ENCODE assay signal across 1 worm cellular context in genomic region chrV:2057324-2057723, ce11.
TF ChIP-seq lines count a peak whose summit lies in the region.

comt-3 (plus strand) TSS chrV:2057537.

TF ChIP-seq in whole organism, L1 larva, 84 proteins besides CTCF, POLR2A, EP300 and RAD21 (continued from another document):
- TF ChIP-seq Y116A8C.19 (tag; optimal IDR thresholded peaks at IDR 0.05; lab: Kevin White, UChicago; ENCODE audit: borderline replicate concordance): no peak
- TF ChIP-seq nhr-28 (tag; optimal IDR thresholded peaks at IDR 0.05; lab: Kevin White, UChicago): no peak
- TF ChIP-seq skn-1 (tag; optimal IDR thresholded peaks at IDR 0.05; lab: Kevin White, UChicago): peak; percentile 99
- peak; percentile 8 for TF ChIP-seq nhr-71 (tag; optimal IDR thresholded peaks at IDR 0.05; lab: Kevin White, UChicago)
- TF ChIP-seq egl-13 (tag; optimal IDR thresholded peaks at IDR 0.05; lab: Kevin White, UChicago): no peak
- TF ChIP-seq fkh-4 (tag; optimal IDR thresholded peaks at IDR 0.05; lab: Kevin White, UChicago; ENCODE audit: borderline replicate concordance): no peak
- no peak for TF ChIP-seq unc-86 (tag; optimal IDR thresholded peaks at IDR 0.05; lab: Kevin White, UChicago)
- no peak for TF ChIP-seq efl-1 (optimal IDR thresholded peaks at IDR 0.05; lab: Kevin White, UChicago)
- peak in 1 of 2 experiments; percentile 24 for TF ChIP-seq efl-1 (GFP tag; optimal IDR thresholded peaks at IDR 0.05 in 1 of 2; lab: Kevin White, UChicago)
- TF ChIP-seq unc-98 (GFP tag; IDR thresholded peaks at IDR 0.05; lab: Robert Waterston, UW): no peak
- TF ChIP-seq jun-1 (tag; optimal IDR thresholded peaks at IDR 0.05; lab: Kevin White, UChicago): no peak
- TF ChIP-seq alr-1 (tag; optimal IDR thresholded peaks at IDR 0.05; lab: Kevin White, UChicago; ENCODE audit: borderline replicate concordance): no peak
- TF ChIP-seq nhr-20 (tag; optimal IDR thresholded peaks at IDR 0.05; lab: Kevin White, UChicago): peak; percentile 39
- no peak for TF ChIP-seq tbx-2 (tag; optimal IDR thresholded peaks at IDR 0.05; lab: Kevin White, UChicago)
- no peak for TF ChIP-seq fos-1 (tag; optimal IDR thresholded peaks at IDR 0.05; lab: Kevin White, UChicago)
- TF ChIP-seq dsc-1 (tag; optimal IDR thresholded peaks at IDR 0.05; lab: Kevin White, UChicago): no peak
TF ChIP-seq in whole organism, L1 larva: peak in this region for 6.
